Fruit fly (Drosophila melanogaster): ENCODE measurements around the gene PlexB.

Gene PlexB

DNA sequence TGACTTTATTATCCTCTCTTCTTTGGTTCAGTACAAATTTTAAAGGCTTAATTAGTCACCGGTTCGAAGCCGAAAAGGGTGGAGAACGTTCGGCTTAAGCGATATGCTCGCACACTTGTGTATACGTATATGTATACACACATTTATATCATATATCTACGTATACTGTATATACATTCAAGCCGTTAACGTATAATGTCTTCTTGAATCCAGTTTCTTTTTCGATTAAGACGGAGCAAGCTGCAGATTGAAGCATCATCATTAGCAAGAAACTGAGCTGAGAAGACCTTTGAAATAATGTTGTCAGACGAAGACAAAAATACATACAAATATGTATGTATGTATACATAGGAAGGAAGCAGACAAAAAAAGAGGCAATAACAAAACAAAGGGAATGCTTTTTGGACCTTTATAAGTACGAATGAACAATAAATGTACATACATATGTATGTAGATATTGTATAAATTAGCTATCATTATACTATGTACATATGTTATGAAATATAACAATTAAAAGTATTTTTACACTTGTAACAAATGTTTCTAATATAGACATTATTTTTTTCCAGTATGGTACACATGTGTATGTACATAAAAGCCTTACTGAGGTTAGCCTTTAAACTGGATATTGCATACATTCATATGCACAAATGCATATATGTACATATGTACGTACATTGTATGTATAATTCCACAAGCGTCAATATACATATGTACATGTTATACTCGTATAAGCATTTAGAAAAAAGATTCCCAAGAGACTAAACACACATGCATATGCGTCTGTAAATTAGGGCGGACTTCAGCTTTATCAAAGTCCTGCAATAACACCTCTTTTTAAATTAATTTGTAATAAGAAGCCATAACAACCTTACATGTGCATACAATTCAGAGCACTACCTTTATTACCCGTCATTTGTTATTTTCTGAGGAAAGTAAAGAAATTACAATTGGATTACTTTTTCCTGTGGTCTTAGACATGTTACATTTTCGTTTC, 16.7 kb upstream of the PlexB start:
- TF ChIP-seq CG9948 (tag; optimal IDR thresholded peaks at IDR 0.05): peak; percentile 65
- TF ChIP-seq CG4496 (GFP tag; IDR thresholded peaks at IDR 0.05): no peak
- peak; percentile 2 for TF ChIP-seq Pif1A (GFP tag; optimal IDR thresholded peaks at IDR 0.05)
- peak; percentile 58 for TF ChIP-seq CG14655 (GFP tag; optimal IDR thresholded peaks at IDR 0.05)
- peak; percentile 37 for TF ChIP-seq CG15710 (tag; optimal IDR thresholded peaks at IDR 0.05)
- peak; percentile 67 for TF ChIP-seq CG34367 (tag; optimal IDR thresholded peaks at IDR 0.05)
- TF ChIP-seq CG17806 (tag; optimal IDR thresholded peaks at IDR 0.05): peak; percentile 69
- peak; percentile 50 for TF ChIP-seq CG8159 (tag; optimal IDR thresholded peaks at IDR 0.05)
- TF ChIP-seq gl (tag; optimal IDR thresholded peaks at IDR 0.05): no peak
- peak; percentile 21 for TF ChIP-seq Pif1B (GFP tag; optimal IDR thresholded peaks at IDR 0.05)
- TF ChIP-seq fd96Ca (GFP tag; IDR thresholded peaks at IDR 0.05): no peak
- peak; percentile 63 for TF ChIP-seq CG8301 (tag; optimal IDR thresholded peaks at IDR 0.05)
- no peak for TF ChIP-seq EcR (GFP tag; optimal IDR thresholded peaks at IDR 0.05)

dm6 chr4:58896-59525, 15.4 kb upstream of the PlexB start:
- no peak for TF ChIP-seq CG32121 (GFP tag; IDR thresholded peaks at IDR 0.05)
- TF ChIP-seq CG8159 (tag; optimal IDR thresholded peaks at IDR 0.05): peak; percentile 14
- no peak for TF ChIP-seq Snoo (tag; optimal IDR thresholded peaks at IDR 0.05)
- TF ChIP-seq CG15710 (tag; optimal IDR thresholded peaks at IDR 0.05): peak; percentile 6
- peak; percentile 12 for TF ChIP-seq CG14655 (GFP tag; optimal IDR thresholded peaks at IDR 0.05)
- peak; percentile 13 for TF ChIP-seq CG34367 (tag; optimal IDR thresholded peaks at IDR 0.05)

dm6 chr4:56242-57159, 12.9 kb upstream of the PlexB start, which contains the start of gene ci:
Gene ci, minus strand, starts transcription at chr4:57041.
- TF ChIP-seq CG13204 (GFP tag; optimal IDR thresholded peaks at IDR 0.05) (no peak), Snoo (tag; optimal IDR thresholded peaks at IDR 0.05) (no peak), CG32121 (GFP tag; IDR thresholded peaks at IDR 0.05) (peak; percentile 62), rn (GFP tag; IDR thresholded peaks at IDR 0.05) (no peak), fd96Ca (GFP tag; IDR thresholded peaks at IDR 0.05) (no peak), CG34367 (tag; optimal IDR thresholded peaks at IDR 0.05) (peak; percentile 10), CG10348 (GFP tag; IDR thresholded peaks at IDR 0.05) (no peak), gl (tag; optimal IDR thresholded peaks at IDR 0.05) (peak; percentile 48), Pif1A (GFP tag; optimal IDR thresholded peaks at IDR 0.05) (peak; percentile 5), CG8159 (tag; optimal IDR thresholded peaks at IDR 0.05) (no peak), CG4496 (GFP tag; IDR thresholded peaks at IDR 0.05) (no peak), CG15710 (tag; optimal IDR thresholded peaks at IDR 0.05) (peak; percentile 5), CG14655 (GFP tag; optimal IDR thresholded peaks at IDR 0.05) (peak; percentile 29), CG17806 (tag; optimal IDR thresholded peaks at IDR 0.05) (no peak), Pif1B (GFP tag; optimal IDR thresholded peaks at IDR 0.05) (peak; percentile 54)

DNA sequence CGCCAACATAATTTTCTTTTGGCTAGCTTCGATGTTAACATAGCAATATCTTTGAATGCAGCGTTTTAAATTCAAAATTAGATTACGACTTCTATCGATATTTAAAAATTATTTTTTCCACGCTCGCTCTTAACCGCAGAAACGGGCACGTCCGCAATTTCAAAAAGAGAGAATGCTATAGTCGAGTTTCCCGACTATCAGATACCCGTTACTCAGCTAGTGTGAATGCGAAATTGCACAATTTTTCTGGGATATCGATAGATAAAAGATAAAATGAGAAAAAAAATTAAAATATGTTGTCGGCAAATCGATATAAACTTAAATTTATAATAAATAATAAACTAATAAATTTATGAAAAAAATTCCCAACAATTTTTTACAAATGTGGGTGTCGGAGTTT, 11.1 kb upstream of the PlexB start:
- TF ChIP-seq EcR (GFP tag; optimal IDR thresholded peaks at IDR 0.05) (no peak), CG4496 (GFP tag; IDR thresholded peaks at IDR 0.05) (no peak), Ets98B (GFP tag; IDR thresholded peaks at IDR 0.05) (no peak), fd96Ca (GFP tag; IDR thresholded peaks at IDR 0.05) (no peak), D1 (tag; optimal IDR thresholded peaks at IDR 0.05) (no peak), rn (GFP tag; IDR thresholded peaks at IDR 0.05) (no peak), CG34367 (tag; optimal IDR thresholded peaks at IDR 0.05) (no peak), CG14655 (GFP tag; optimal IDR thresholded peaks at IDR 0.05) (no peak), Pif1B (GFP tag; optimal IDR thresholded peaks at IDR 0.05) (no peak), Pif1A (GFP tag; optimal IDR thresholded peaks at IDR 0.05) (no peak), Snoo (tag; optimal IDR thresholded peaks at IDR 0.05) (no peak), CG13204 (GFP tag; optimal IDR thresholded peaks at IDR 0.05) (no peak), CG8159 (tag; optimal IDR thresholded peaks at IDR 0.05) (no peak), CG17806 (tag; optimal IDR thresholded peaks at IDR 0.05) (no peak), CG32121 (GFP tag; IDR thresholded peaks at IDR 0.05) (no peak), gl (tag; optimal IDR thresholded peaks at IDR 0.05) (no peak), CG12605 (GFP tag; IDR thresholded peaks at IDR 0.05) (no peak), CG15710 (tag; optimal IDR thresholded peaks at IDR 0.05) (no peak), CG8301 (tag; optimal IDR thresholded peaks at IDR 0.05) (no peak), CG10348 (GFP tag; IDR thresholded peaks at IDR 0.05) (no peak)

DNA sequence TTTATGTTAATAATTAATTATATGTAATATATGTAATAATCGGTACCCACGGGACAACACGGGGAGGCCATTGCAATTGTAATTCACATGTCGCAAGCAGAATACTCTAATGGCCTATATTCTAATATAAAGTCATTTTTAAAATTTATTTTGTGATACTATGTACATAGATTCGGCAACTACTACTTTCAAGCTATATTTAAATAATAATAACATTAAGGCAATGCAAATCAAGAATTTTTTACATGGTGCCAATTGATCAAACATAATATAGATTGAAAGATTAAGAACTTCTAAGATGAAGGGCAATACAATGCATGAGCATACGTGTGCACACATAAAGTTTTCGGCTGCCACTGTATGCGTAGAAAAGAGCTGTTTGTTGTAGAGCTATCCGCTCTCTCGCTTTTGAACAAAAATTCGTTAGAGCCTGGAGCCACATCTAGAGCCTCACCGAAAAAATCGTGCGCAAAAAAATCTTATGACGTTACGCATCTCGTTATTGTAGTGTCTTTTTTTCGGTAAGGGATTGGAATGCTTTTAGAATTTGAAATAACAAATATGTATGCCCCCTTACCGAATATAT, 3.5 kb upstream of the PlexB start:
- TF ChIP-seq fd96Ca (GFP tag; IDR thresholded peaks at IDR 0.05) (no peak), CG8301 (tag; optimal IDR thresholded peaks at IDR 0.05) (no peak), Pif1A (GFP tag; optimal IDR thresholded peaks at IDR 0.05) (no peak), CG34367 (tag; optimal IDR thresholded peaks at IDR 0.05) (no peak), EcR (GFP tag; optimal IDR thresholded peaks at IDR 0.05) (no peak), CG8159 (tag; optimal IDR thresholded peaks at IDR 0.05) (no peak), CG4496 (GFP tag; IDR thresholded peaks at IDR 0.05) (no peak), Snoo (tag; optimal IDR thresholded peaks at IDR 0.05) (no peak), rn (GFP tag; IDR thresholded peaks at IDR 0.05) (no peak), D1 (tag; optimal IDR thresholded peaks at IDR 0.05) (no peak), CG9948 (tag; optimal IDR thresholded peaks at IDR 0.05) (no peak), CG10348 (GFP tag; IDR thresholded peaks at IDR 0.05) (no peak), CG15710 (tag; optimal IDR thresholded peaks at IDR 0.05) (no peak), CG14655 (GFP tag; optimal IDR thresholded peaks at IDR 0.05) (no peak), CG13204 (GFP tag; optimal IDR thresholded peaks at IDR 0.05) (no peak), CG32121 (GFP tag; IDR thresholded peaks at IDR 0.05) (no peak), CG12605 (GFP tag; IDR thresholded peaks at IDR 0.05) (no peak), gl (tag; optimal IDR thresholded peaks at IDR 0.05) (no peak), CG17806 (tag; optimal IDR thresholded peaks at IDR 0.05) (no peak)

Measured in whole organism, pupa.